Fruit fly (Drosophila melanogaster): ENCODE data around the gene Glut1.

DNA sequence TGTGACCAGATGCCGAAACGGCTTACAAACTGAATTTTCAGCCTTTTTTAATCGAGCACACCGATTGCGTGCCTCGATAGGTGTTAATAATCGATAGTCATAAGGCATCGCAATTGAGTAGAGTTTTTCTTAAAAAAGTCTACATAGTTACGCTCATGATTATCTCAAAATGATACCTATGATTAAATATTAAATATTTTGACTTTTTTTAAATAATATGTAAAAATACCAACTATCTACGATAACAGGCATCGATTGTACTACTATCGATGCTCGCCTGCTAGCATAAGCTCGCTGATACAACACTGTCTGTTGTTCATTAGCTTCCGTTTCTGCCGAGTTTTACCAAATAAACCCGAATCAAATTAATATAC, 121.0 kb downstream of the Glut1 start:
- no peak for TF ChIP-seq CG8478 (optimal IDR thresholded peaks at IDR 0.05)
- TF ChIP-seq CTCF (optimal IDR thresholded peaks at IDR 0.05): no peak

Measured in S2 (cell line).